Fruit fly (Drosophila melanogaster) whole organism, pupa: ENCODE results near the gene CG31100.

ENCODE experiments used
- CG10348 ChIP-seq: fragments of 200-800 bp; sonication (Bioruptor generic); IDR thresholded peaks from 2 replicates; pipeline ENCODE4 v1.3.6; 2022; ENCODE audit warnings: missing biosample characterization, missing genetic modification characterization
- CG13204 ChIP-seq: fragments of 200-800 bp; sonication (Bioruptor generic); optimal IDR thresholded peaks from 2 replicates; lab custom pipeline; 2018; ENCODE audit warnings: missing biosample characterization, mild to moderate bottlenecking, missing genetic modification characterization, moderate library complexity
- CG14655 ChIP-seq: fragments of 200-800 bp; sonication (Bioruptor generic); optimal IDR thresholded peaks from 3 replicates; lab custom pipeline; 2017; ENCODE audit warnings: mild to moderate bottlenecking, missing biosample characterization, missing genetic modification reagents, missing genetic modification characterization
- CG17806 ChIP-seq: fragments of 200-800 bp; sonication (Bioruptor generic); optimal IDR thresholded peaks from 2 replicates; lab custom pipeline; 2018; ENCODE audit warnings: missing biosample characterization, mild to moderate bottlenecking, missing genetic modification characterization, moderate library complexity
- CG32121 ChIP-seq: fragments of 200-800 bp; sonication (Bioruptor generic); IDR thresholded peaks from 2 replicates; pipeline ENCODE4 v1.3.6; 2022; ENCODE audit warnings: missing biosample characterization, missing genetic modification characterization
- CG34367 ChIP-seq: fragments of 200-800 bp; sonication (Bioruptor generic); optimal IDR thresholded peaks from 2 replicates; lab custom pipeline; 2018; ENCODE audit warnings: missing biosample characterization, mild to moderate bottlenecking, missing genetic modification characterization
- CG8159 ChIP-seq: fragments of 200-800 bp; sonication (Bioruptor generic); optimal IDR thresholded peaks from 3 replicates; lab custom pipeline; 2018; ENCODE audit warnings: missing biosample characterization, mild to moderate bottlenecking, missing genetic modification characterization, moderate library complexity
- CG8301 ChIP-seq: fragments of 200-800 bp; sonication (Bioruptor generic); optimal IDR thresholded peaks from 2 replicates; lab custom pipeline; 2018; ENCODE audit warnings: missing biosample characterization, mild to moderate bottlenecking, missing genetic modification characterization
- CG9948 ChIP-seq: fragments of 200-800 bp; sonication (Bioruptor generic); optimal IDR thresholded peaks from 2 replicates; lab custom pipeline; 2018; ENCODE audit warnings: missing biosample characterization, mild to moderate bottlenecking, missing genetic modification characterization, moderate library complexity
- EcR ChIP-seq: fragments of 200-800 bp; sonication (Bioruptor generic); optimal IDR thresholded peaks from 3 replicates; lab custom pipeline; 2019; ENCODE audit warnings: missing biosample characterization, missing genetic modification characterization, mild to moderate bottlenecking, moderate library complexity, missing genetic modification reagents
- Snoo ChIP-seq: fragments of 200-800 bp; sonication (Bioruptor generic); optimal IDR thresholded peaks from 3 replicates; lab custom pipeline; 2017; ENCODE audit warnings: missing biosample characterization, mild to moderate bottlenecking, missing genetic modification characterization, inconsistent platforms
- fd96Ca ChIP-seq: fragments of 200-800 bp; sonication (Bioruptor generic); IDR thresholded peaks from 3 replicates; pipeline ENCODE4 v1.3.6; 2022; ENCODE audit warnings: missing biosample characterization, missing genetic modification characterization
- gl ChIP-seq: fragments of 200-800 bp; sonication (Bioruptor generic); optimal IDR thresholded peaks from 2 replicates; lab custom pipeline; 2018; ENCODE audit warnings: missing biosample characterization, mild to moderate bottlenecking, missing genetic modification characterization

- TF ChIP-seq CG9948 (tag; lab: Kevin White, UChicago) (no peak), CG34367 (no peak), CG32121 (GFP tag; lab: Robert Waterston, UW) (no peak), Snoo (tag; lab: Kevin White, UChicago) (no peak), gl (tag; lab: Kevin White, UChicago) (no peak), CG8159 (tag; lab: Kevin White, UChicago) (no peak), fd96Ca (GFP tag; lab: Robert Waterston, UW) (no peak), CG8301 (tag; lab: Kevin White, UChicago) (no peak), EcR (GFP tag; lab: Kevin White, UChicago) (no peak), CG14655 (GFP tag; lab: Kevin White, UChicago) (no peak), CG17806 (tag; lab: Kevin White, UChicago) (no peak), CG13204 (no peak), CG10348 (no peak)
These were observed 45.9 kb upstream of the CG31100 start for dm6 chr3R:9049091-9049981.
